Fruit fly (Drosophila melanogaster) whole organism, embryonic: ENCODE data around the gene AlkB.
A peak's percentile ranks its signal among the peaks of the same experiment; 100 is the strongest.

Experiments used
- ATbp ChIP-seq: fragments of 200-800 bp; sonication (Bioruptor generic); optimal IDR thresholded peaks from 2 replicates; lab custom pipeline; 2017; ENCODE audit warnings: missing biosample characterization, mild to moderate bottlenecking, missing genetic modification characterization, missing genetic modification reagents
- BtbVII ChIP-seq: fragments of 200-800 bp; sonication (Bioruptor generic); optimal IDR thresholded peaks from 3 replicates; lab custom pipeline; 2017; ENCODE audit warnings: missing biosample characterization, mild to moderate bottlenecking, missing genetic modification characterization
- CG14710 ChIP-seq: fragments of 200-800 bp; sonication (Bioruptor generic); optimal IDR thresholded peaks from 3 replicates; lab custom pipeline; 2019; ENCODE audit warnings: missing biosample characterization, mild to moderate bottlenecking, missing genetic modification characterization, moderate library complexity
- CG15601 ChIP-seq: fragments of 200-800 bp; sonication (Bioruptor generic); optimal IDR thresholded peaks from 3 replicates; lab custom pipeline; 2019; ENCODE audit warnings: missing biosample characterization, mild to moderate bottlenecking, missing genetic modification characterization, moderate library complexity
- CG16813 ChIP-seq: fragments of 200-800 bp; sonication (Bioruptor generic); IDR thresholded peaks from 3 replicates; pipeline ENCODE4 v1.3.6; 2022; ENCODE audit warnings: missing biosample characterization, missing genetic modification characterization; ENCODE audit not compliant: partially characterized antibody
- CG17802 ChIP-seq: fragments of 200-800 bp; sonication (Bioruptor generic); optimal IDR thresholded peaks from 2 replicates; lab custom pipeline; 2018; ENCODE audit warnings: missing biosample characterization, mild to moderate bottlenecking, missing genetic modification characterization, moderate library complexity
- CG18619 ChIP-seq: fragments of 200-800 bp; sonication (Bioruptor generic); optimal IDR thresholded peaks from 3 replicates; lab custom pipeline; 2017; ENCODE audit warnings: missing biosample characterization, mild to moderate bottlenecking, missing genetic modification characterization
- CG2116 ChIP-seq: fragments of 200-800 bp; sonication (Bioruptor generic); optimal IDR thresholded peaks from 3 replicates; lab custom pipeline; 2018; ENCODE audit warnings: missing biosample characterization, mild to moderate bottlenecking, missing genetic modification characterization
- CG30020 ChIP-seq: fragments of 200-800 bp; optimal IDR thresholded peaks from 2 replicates; lab custom pipeline; 2019; ENCODE audit warnings: missing biosample characterization, mild to moderate bottlenecking, missing genetic modification characterization, moderate library complexity
- CG31441 ChIP-seq: fragments of 200-800 bp; sonication (Bioruptor generic); IDR thresholded peaks from 2 replicates; pipeline ENCODE4 v1.3.6; 2022; ENCODE audit warnings: missing biosample characterization, missing genetic modification characterization
- CG34224 ChIP-seq: fragments of 200-800 bp; sonication (Bioruptor generic); IDR thresholded peaks from 3 replicates; pipeline ENCODE4 v1.3.6; 2022; ENCODE audit warnings: missing biosample characterization, missing genetic modification characterization; ENCODE audit not compliant: partially characterized antibody
- CG4617 ChIP-seq: fragments of 200-800 bp; sonication (Bioruptor generic); optimal IDR thresholded peaks from 3 replicates; lab custom pipeline; 2016; ENCODE audit warnings: missing biosample characterization, missing genetic modification characterization, borderline replicate concordance
- CG6654 ChIP-seq: fragments of 200-800 bp; sonication (Bioruptor generic); optimal IDR thresholded peaks from 2 replicates; lab custom pipeline; 2017; ENCODE audit warnings: missing biosample characterization, mild to moderate bottlenecking, missing genetic modification characterization
- CG6813 ChIP-seq: fragments of 200-800 bp; sonication (Bioruptor generic); optimal IDR thresholded peaks from 2 replicates; lab custom pipeline; 2017; ENCODE audit warnings: missing biosample characterization, missing genetic modification characterization, mild to moderate bottlenecking, moderate library complexity, missing genetic modification reagents
- CG7786 ChIP-seq: fragments of 200-800 bp; sonication (Bioruptor generic); optimal IDR thresholded peaks from 2 replicates; lab custom pipeline; 2016; ENCODE audit warnings: missing biosample characterization, missing genetic modification characterization
- CoRest ChIP-seq: fragments of 200-800 bp; sonication (Bioruptor generic); optimal IDR thresholded peaks from 3 replicates; lab custom pipeline; 2018; ENCODE audit warnings: missing biosample characterization, mild to moderate bottlenecking, missing genetic modification characterization, moderate library complexity
- D19A ChIP-seq: fragments of 200-800 bp; optimal IDR thresholded peaks from 3 replicates; lab custom pipeline; 2019; ENCODE audit warnings: missing biosample characterization, mild to moderate bottlenecking, missing genetic modification characterization, moderate library complexity
- Dip2 ChIP-seq: fragments of 200-800 bp; sonication (Bioruptor generic); IDR thresholded peaks from 2 replicates; pipeline ENCODE4 v1.3.6; 2022; ENCODE audit warnings: missing biosample characterization, missing genetic modification characterization
- Dll ChIP-seq: fragments of 200-800 bp; sonication (Bioruptor generic); IDR thresholded peaks from 4 replicates; pipeline ENCODE4 v1.3.6; 2022; ENCODE audit warnings: missing biosample characterization, missing genetic modification characterization; ENCODE audit not compliant: partially characterized antibody
- Ets97D ChIP-seq: fragments of 200-800 bp; sonication (Bioruptor generic); optimal IDR thresholded peaks from 3 replicates; lab custom pipeline; 2016; ENCODE audit warnings: missing biosample characterization, missing genetic modification characterization
- Fer3 ChIP-seq: fragments of 200-800 bp; sonication (Bioruptor generic); optimal IDR thresholded peaks from 2 replicates; lab custom pipeline; 2018; ENCODE audit warnings: missing biosample characterization, mild to moderate bottlenecking, missing genetic modification characterization, moderate library complexity
- GATAe ChIP-seq: fragments of 200-800 bp; sonication (Bioruptor generic); conservative IDR thresholded peaks from 2 replicates; pipeline ENCODE4 v1.3.6; 2022; ENCODE audit warnings: missing biosample characterization, missing genetic modification characterization
- Jarid2 ChIP-seq: fragments of 200-800 bp; sonication (Bioruptor generic); optimal IDR thresholded peaks from 3 replicates; lab custom pipeline; 2017; ENCODE audit warnings: mild to moderate bottlenecking, missing biosample characterization, missing genetic modification reagents, missing genetic modification characterization
- Lim3 ChIP-seq: fragments of 200-800 bp; sonication (Bioruptor generic); IDR thresholded peaks from 2 replicates; pipeline ENCODE4 v1.3.6; 2022; ENCODE audit warnings: missing biosample characterization, missing genetic modification characterization
- MESR4 ChIP-seq: fragments of 200-800 bp; sonication (Bioruptor generic); optimal IDR thresholded peaks from 2 replicates; lab custom pipeline; 2018; ENCODE audit warnings: missing biosample characterization, mild to moderate bottlenecking, missing genetic modification characterization, moderate library complexity
- Myb ChIP-seq: fragments of 200-800 bp; sonication (Bioruptor generic); optimal IDR thresholded peaks from 2 replicates; lab custom pipeline; 2016; ENCODE audit warnings: missing biosample characterization, missing genetic modification characterization
- Nf-YA ChIP-seq: fragments of 200-800 bp; sonication (Bioruptor generic); IDR thresholded peaks from 2 replicates; pipeline ENCODE4 v1.3.6; 2022; ENCODE audit warnings: missing biosample characterization, missing genetic modification characterization
- Nf-YC ChIP-seq: fragments of 200-800 bp; optimal IDR thresholded peaks from 3 replicates; lab custom pipeline; 2019; ENCODE audit warnings: missing biosample characterization, mild to moderate bottlenecking, missing genetic modification characterization, moderate library complexity
- Pdp1 ChIP-seq, 2 experiments: fragments of 200-800 bp; sonication (Bioruptor generic); optimal IDR thresholded peaks; 3 replicates each; lab custom pipeline; 2016; ENCODE audit warnings: missing biosample characterization in 2 of 2, missing genetic modification characterization in 2 of 2, mild to moderate bottlenecking in 1 of 2, moderate library complexity in 1 of 2
- Sox102F ChIP-seq: fragments of 200-800 bp; sonication (Bioruptor generic); optimal IDR thresholded peaks from 2 replicates; lab custom pipeline; 2018; ENCODE audit warnings: missing biosample characterization, mild to moderate bottlenecking, missing genetic modification characterization, moderate library complexity
- Sry-δ ChIP-seq: fragments of 200-800 bp; sonication (Bioruptor generic); optimal IDR thresholded peaks from 2 replicates; lab custom pipeline; 2016; ENCODE audit warnings: missing biosample characterization, missing genetic modification characterization
- cato ChIP-seq: fragments of 200-800 bp; sonication (Bioruptor generic); optimal IDR thresholded peaks from 2 replicates; lab custom pipeline; 2016; ENCODE audit warnings: missing biosample characterization, missing genetic modification characterization, borderline replicate concordance
- exex ChIP-seq: fragments of 200-800 bp; sonication (Bioruptor generic); optimal IDR thresholded peaks from 4 replicates; lab custom pipeline; 2018; ENCODE audit warnings: missing biosample characterization, mild to moderate bottlenecking, missing genetic modification characterization, moderate library complexity
- grau ChIP-seq: fragments of 200-800 bp; optimal IDR thresholded peaks from 3 replicates; lab custom pipeline; 2019; ENCODE audit warnings: missing biosample characterization, mild to moderate bottlenecking, missing genetic modification characterization, moderate library complexity
- gsb-n ChIP-seq: fragments of 200-800 bp; sonication (Bioruptor generic); optimal IDR thresholded peaks from 3 replicates; lab custom pipeline; 2018; ENCODE audit warnings: missing biosample characterization, mild to moderate bottlenecking, missing genetic modification characterization
- kni ChIP-seq: fragments of 200-800 bp; sonication (Bioruptor generic); optimal IDR thresholded peaks from 3 replicates; lab custom pipeline; 2017; ENCODE audit warnings: mild to moderate bottlenecking, missing biosample characterization, missing genetic modification reagents, missing genetic modification characterization
- nau ChIP-seq: fragments of 200-800 bp; sonication (Bioruptor generic); optimal IDR thresholded peaks from 3 replicates; lab custom pipeline; 2017; ENCODE audit warnings: missing biosample characterization, mild to moderate bottlenecking, missing genetic modification characterization, missing genetic modification reagents
- prd ChIP-seq, 3 experiments: fragments of >200 bp in 2 of 3; fragments of 200-800 bp in 1 of 3; sonication (Bioruptor generic) in 1 of 3; optimal IDR thresholded peaks in 2 of 3; IDR thresholded peaks in 1 of 3; 2 replicates in 2 of 3; 3 replicates in 1 of 3; pipeline versions ENCODE4 v1.3.6 to Lab custom; 2017 to 2022; ENCODE audit warnings: missing biosample characterization in 1 of 3, missing genetic modification characterization in 1 of 3
- pros ChIP-seq: fragments of 200-800 bp; sonication (Bioruptor generic); optimal IDR thresholded peaks from 3 replicates; lab custom pipeline; 2019; ENCODE audit warnings: missing biosample characterization, mild to moderate bottlenecking, missing genetic modification characterization, moderate library complexity
- shn ChIP-seq: fragments of 200-800 bp; sonication (Bioruptor generic); optimal IDR thresholded peaks from 3 replicates; lab custom pipeline; 2016; ENCODE audit warnings: missing biosample characterization, missing genetic modification characterization
- sima ChIP-seq: fragments of 200-800 bp; sonication (Bioruptor generic); optimal IDR thresholded peaks from 2 replicates; lab custom pipeline; 2016; ENCODE audit warnings: missing biosample characterization, missing genetic modification characterization
- slbo ChIP-seq: fragments of 200-800 bp; sonication (Bioruptor generic); IDR thresholded peaks from 2 replicates; pipeline ENCODE4 v1.3.6; 2022; ENCODE audit warnings: missing biosample characterization, missing genetic modification characterization
- stwl ChIP-seq: fragments of 200-800 bp; sonication (Bioruptor generic); optimal IDR thresholded peaks from 3 replicates; lab custom pipeline; 2018; ENCODE audit warnings: missing biosample characterization, mild to moderate bottlenecking, missing genetic modification characterization, moderate library complexity
- trem ChIP-seq: fragments of 200-800 bp; optimal IDR thresholded peaks from 3 replicates; lab custom pipeline; 2019; ENCODE audit warnings: missing biosample characterization, mild to moderate bottlenecking, missing genetic modification characterization, moderate library complexity
- unc-4 ChIP-seq: fragments of 200-800 bp; sonication (Bioruptor generic); IDR thresholded peaks from 2 replicates; pipeline ENCODE4 v1.3.6; 2022; ENCODE audit warnings: missing biosample characterization, missing genetic modification characterization; ENCODE audit not compliant: partially characterized antibody
- vvl ChIP-seq: fragments of 200-800 bp; sonication (Bioruptor generic); IDR thresholded peaks from 2 replicates; pipeline ENCODE4 v1.3.6; 2022; ENCODE audit warnings: missing biosample characterization, missing genetic modification characterization

AlkB gene

dm6 chrX:15857601-15858284 is 1.5 kb downstream of the AlkB start, which contains the start of the genes CG46440 and Myb (continued):
- peak; percentile 24 for TF ChIP-seq CG14710 (tag; lab: Kevin White, UChicago)
- peak; percentile 96 for TF ChIP-seq CG2116 (GFP tag; lab: Kevin White, UChicago)
- peak; percentile 5 for TF ChIP-seq CoRest (tag; lab: Kevin White, UChicago)
- no peak for TF ChIP-seq nau (GFP tag; lab: Kevin White, UChicago)
- peak; percentile 71 for TF ChIP-seq CG34224
- peak; percentile 73 for TF ChIP-seq Myb
- no peak for TF ChIP-seq prd (optimal IDR thresholded peaks at IDR 0.05; lab: Kevin White, UChicago)
- peak; percentile 16; the same call in 1 of the 3 replicates for TF ChIP-seq prd (GFP tag; IDR thresholded peaks at IDR 0.05; lab: Robert Waterston, UW)
- peak; percentile 88 for TF ChIP-seq CG30020 (tag; lab: Kevin White, UChicago)
- peak in 1 of 2 experiments; percentile 5 for TF ChIP-seq Pdp1 (GFP tag; optimal IDR thresholded peaks at IDR 0.05; lab: Kevin White, UChicago)
- peak; percentile 16 for TF ChIP-seq Ets97D (GFP tag; lab: Kevin White, UChicago)
- TF ChIP-seq D19A = peak; percentile 54
- no peak for TF ChIP-seq CG6654 (GFP tag; lab: Kevin White, UChicago)
- TF ChIP-seq vvl (GFP tag; lab: Robert Waterston, UW) = peak; percentile 37; the same call in 1 of the 2 replicates
- peak; percentile 82 for TF ChIP-seq MESR4 (GFP tag; lab: Kevin White, UChicago)
- TF ChIP-seq Sry-δ (GFP tag; lab: Kevin White, UChicago) = peak; percentile 76
- peak; percentile 18 for TF ChIP-seq trem
- peak; percentile 45 for TF ChIP-seq CG4617 (GFP tag; lab: Kevin White, UChicago)
- TF ChIP-seq stwl = peak; percentile 70
- no peak for TF ChIP-seq GATAe
- peak; percentile 75 for TF ChIP-seq unc-4 (GFP tag; lab: Robert Waterston, UW)
- TF ChIP-seq Dll (GFP tag; lab: Robert Waterston, UW) = peak; percentile 77
- no peak for TF ChIP-seq CG6813
- TF ChIP-seq ATbp (GFP tag; lab: Kevin White, UChicago) = no peak
- peak; percentile 90 for TF ChIP-seq CG16813 (GFP tag; lab: Robert Waterston, UW)
- TF ChIP-seq, all 482 proteins: peak for 81

DNA sequence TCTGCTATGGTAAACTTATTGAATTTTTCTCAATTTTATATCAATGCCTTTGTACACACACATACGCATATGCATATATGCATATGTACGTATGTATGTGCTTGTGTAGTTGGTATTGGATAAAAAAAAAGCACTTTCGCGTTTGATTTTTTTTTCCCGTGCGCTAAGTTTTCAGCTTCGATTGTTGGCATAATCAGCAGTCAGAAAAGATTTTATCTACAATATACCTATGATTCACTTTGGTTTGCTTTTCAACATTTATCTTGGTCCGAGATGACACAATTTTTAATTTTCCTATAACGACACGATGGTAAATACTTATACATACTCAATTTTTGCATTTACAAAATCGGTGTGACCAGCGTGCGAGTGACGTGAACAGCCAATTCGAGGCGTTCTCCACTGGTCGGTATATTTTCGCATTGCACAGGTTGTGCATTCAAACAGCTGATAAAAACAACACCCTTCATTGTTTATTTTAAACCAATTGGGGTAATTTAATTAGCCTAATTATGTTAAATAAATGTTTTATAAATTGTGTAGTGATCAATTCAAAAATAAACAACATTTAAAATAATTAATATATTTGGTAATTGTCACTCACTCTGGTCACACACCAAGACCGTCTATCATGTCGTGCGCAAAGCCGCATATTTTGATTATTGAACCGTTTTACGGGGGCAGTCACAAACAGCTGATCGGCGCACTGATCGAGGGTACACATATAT is 6.3 kb downstream of the AlkB start, which contains the start of the genes UBL3 and CG15914:
Gene UBL3 (minus strand): TSS at position 361 of the 728 bp plus-strand sequence.
Gene CG15914 (plus strand): TSS at position 607 of the 728 bp plus-strand sequence.
- TF ChIP-seq Jarid2 (GFP tag; lab: Kevin White, UChicago) (no peak), vvl (GFP tag; lab: Robert Waterston, UW) (no peak), CG7786 (no peak), grau (tag; lab: Kevin White, UChicago) (peak; percentile 35), kni (GFP tag; lab: Kevin White, UChicago) (no peak), cato (GFP tag; lab: Kevin White, UChicago) (no peak), shn (no peak), pros (GFP tag; lab: Kevin White, UChicago) (no peak), slbo (GFP tag; lab: Robert Waterston, UW) (no peak), Dip2 (GFP tag; lab: Robert Waterston, UW) (no peak), CG17802 (tag; lab: Kevin White, UChicago) (no peak), CG15601 (tag; lab: Kevin White, UChicago) (no peak), exex (tag; lab: Kevin White, UChicago) (no peak), Lim3 (GFP tag; lab: Robert Waterston, UW) (no peak), CG18619 (GFP tag; lab: Kevin White, UChicago) (no peak), Nf-YA (no peak), BtbVII (GFP tag; lab: Kevin White, UChicago) (no peak), sima (no peak), CG31441 (no peak), gsb-n (tag; lab: Kevin White, UChicago) (no peak), Fer3 (tag; lab: Kevin White, UChicago) (no peak), Nf-YC (tag; lab: Kevin White, UChicago) (peak; percentile 49), Sox102F (GFP tag; lab: Kevin White, UChicago) (no peak)
